Worm (Caenorhabditis elegans): ENCODE measurements around the gene cest-1.2.

cest-1.2 gene

DNA sequence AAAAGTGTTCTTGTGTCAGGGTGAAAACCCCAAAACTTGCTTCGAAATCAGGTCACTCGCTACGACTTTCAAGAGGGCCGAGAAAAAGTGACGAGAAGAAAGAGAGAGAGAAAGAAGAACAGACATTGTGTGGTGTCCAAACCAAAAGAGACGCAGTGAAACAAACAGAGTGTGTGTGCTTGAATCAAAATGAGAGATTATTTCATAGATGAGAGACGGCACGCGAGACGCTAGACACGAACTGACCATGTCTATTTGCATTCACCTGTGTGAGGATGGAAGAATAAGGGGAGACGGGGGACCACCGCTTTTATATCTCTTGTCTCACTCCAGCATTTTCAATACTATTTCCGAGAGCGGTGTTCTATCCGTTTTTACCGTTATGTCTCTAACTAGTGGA, 24.5 kb downstream of the cest-1.2 start (continued):
- TF ChIP-seq fax-1 (tag; optimal IDR thresholded peaks at IDR 0.05) (no peak), ceh-45 (GFP tag; IDR thresholded peaks at IDR 0.05) (no peak), hlh-8 (tag; optimal IDR thresholded peaks at IDR 0.05) (no peak), pqm-1 (tag; optimal IDR thresholded peaks at IDR 0.05) (no peak), npax-4 (tag; optimal IDR thresholded peaks at IDR 0.05) (no peak), ttx-3 (tag; optimal IDR thresholded peaks at IDR 0.05) (no peak), ceh-19 (GFP tag; optimal IDR thresholded peaks at IDR 0.05) (peak; percentile 67), elt-2 (tag; optimal IDR thresholded peaks at IDR 0.05) (peak; percentile 56), ceh-34 (tag; optimal IDR thresholded peaks at IDR 0.05) (peak; percentile 38), unc-3 (GFP tag; conservative IDR thresholded peaks at IDR 0.05) (no peak), unc-3 (tag; optimal IDR thresholded peaks at IDR 0.05) (no peak), unc-55 (GFP tag; optimal IDR thresholded peaks at IDR 0.05) (peak; percentile 64), ztf-16 (tag; optimal IDR thresholded peaks at IDR 0.05) (no peak), pat-9 (tag; optimal IDR thresholded peaks at IDR 0.05) (no peak), K09A11.1 (tag; optimal IDR thresholded peaks at IDR 0.05; ENCODE audit: insufficient read depth) (no peak), ceh-2 (tag; optimal IDR thresholded peaks at IDR 0.05) (peak; percentile 34), nhr-11 (tag; optimal IDR thresholded peaks at IDR 0.05) (no peak), madf-2 (tag; optimal IDR thresholded peaks at IDR 0.05) (no peak), lim-6 (tag; optimal IDR thresholded peaks at IDR 0.05) (no peak)

ce11 chrV:14134757-14135441, 25.8 kb downstream of the cest-1.2 start:
- TF ChIP-seq sox-2 (GFP tag; IDR thresholded peaks at IDR 0.05) (no peak), elt-2 (tag; optimal IDR thresholded peaks at IDR 0.05) (peak; percentile 75)

DNA sequence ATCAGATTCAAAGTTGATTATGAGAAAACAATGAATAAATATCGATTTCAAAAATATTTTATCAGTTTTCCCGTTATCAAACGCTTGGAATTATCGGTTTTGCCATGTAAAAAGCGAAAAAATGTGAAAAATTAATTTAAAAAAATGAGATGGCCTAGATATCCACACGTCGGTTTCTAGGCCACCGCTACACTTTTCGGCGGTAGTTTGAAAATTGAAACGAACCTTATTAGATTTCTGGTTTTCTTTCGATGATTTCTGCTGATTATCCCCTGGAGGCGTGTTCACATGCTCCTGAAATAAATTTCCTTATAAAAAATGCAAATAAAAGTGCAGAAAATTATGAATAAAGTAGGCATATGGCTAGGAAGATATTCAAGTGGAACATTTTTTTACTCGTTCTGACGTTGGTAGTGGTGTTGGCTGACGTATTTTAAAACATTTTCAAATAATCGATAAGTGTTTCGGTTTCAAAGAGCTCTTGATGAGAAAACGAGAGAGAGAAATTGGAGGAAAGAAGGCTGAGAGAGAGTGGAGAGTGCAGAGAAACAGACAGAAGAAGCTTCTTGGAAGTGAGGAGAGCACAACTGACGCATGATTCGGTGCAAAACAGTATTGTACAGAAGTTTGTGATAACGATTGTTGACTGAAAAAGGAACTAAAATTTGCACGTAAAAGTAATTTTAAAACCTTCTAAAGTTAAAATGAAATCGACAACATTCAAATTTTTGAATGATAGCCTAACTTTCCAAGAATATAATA, 27.5 kb downstream of the cest-1.2 start:
- TF ChIP-seq madf-2 (tag; optimal IDR thresholded peaks at IDR 0.05) (no peak), pros-1 (tag; optimal IDR thresholded peaks at IDR 0.05) (no peak), npax-4 (tag; optimal IDR thresholded peaks at IDR 0.05) (no peak), nfya-1 (tag; optimal IDR thresholded peaks at IDR 0.05) (peak; percentile 4), hlh-15 (tag; optimal IDR thresholded peaks at IDR 0.05) (no peak), C08G9.2 (tag; optimal IDR thresholded peaks at IDR 0.05) (peak; percentile 16), ref-2 (tag; optimal IDR thresholded peaks at IDR 0.05) (no peak), ceh-48 (tag; optimal IDR thresholded peaks at IDR 0.05) (peak; percentile 38), tbx-2 (tag; optimal IDR thresholded peaks at IDR 0.05) (peak; percentile 10), fax-1 (tag; optimal IDR thresholded peaks at IDR 0.05) (no peak), zip-5 (tag; optimal IDR thresholded peaks at IDR 0.05) (peak; percentile 2)

DNA sequence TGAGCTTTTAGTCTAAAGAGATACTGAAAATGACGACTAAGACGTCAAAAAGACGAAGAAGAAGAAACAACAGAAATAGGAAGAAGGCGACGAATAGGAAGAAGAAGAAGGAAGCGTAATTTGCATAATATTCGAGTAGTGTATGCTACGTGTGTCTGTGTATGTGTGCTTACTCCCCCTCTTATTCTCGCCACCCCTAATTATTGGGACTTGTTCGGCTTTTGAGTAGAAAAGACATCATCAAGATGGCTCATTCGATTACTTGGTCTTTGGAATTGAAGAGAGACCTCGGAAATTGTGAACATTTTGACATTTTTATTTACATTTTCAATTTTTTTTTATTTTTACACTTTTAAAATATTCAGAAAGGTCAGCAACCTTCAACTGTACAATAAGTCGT, 30.4 kb downstream of the cest-1.2 start:
- TF ChIP-seq unc-3 (GFP tag; conservative IDR thresholded peaks at IDR 0.05) = no peak
- no peak for TF ChIP-seq unc-3 (tag; optimal IDR thresholded peaks at IDR 0.05)
- peak; percentile 72 for TF ChIP-seq unc-42 (tag; optimal IDR thresholded peaks at IDR 0.05)
- TF ChIP-seq ttx-3 (tag; optimal IDR thresholded peaks at IDR 0.05) = peak; percentile 11

ce11 chrV:14128858-14129257, 31.8 kb downstream of the cest-1.2 start:
- no peak for TF ChIP-seq sox-4 (tag; optimal IDR thresholded peaks at IDR 0.05)
- TF ChIP-seq ceh-30 (tag; optimal IDR thresholded peaks at IDR 0.05) = no peak
- no peak for TF ChIP-seq ceh-45 (GFP tag; IDR thresholded peaks at IDR 0.05)
- TF ChIP-seq ceh-2 (tag; optimal IDR thresholded peaks at IDR 0.05) = no peak
- TF ChIP-seq fkh-6 (tag; optimal IDR thresholded peaks at IDR 0.05) = no peak
- no peak for TF ChIP-seq hlh-8 (tag; optimal IDR thresholded peaks at IDR 0.05)
- no peak for TF ChIP-seq npax-4 (tag; optimal IDR thresholded peaks at IDR 0.05)
- TF ChIP-seq sox-2 (GFP tag; IDR thresholded peaks at IDR 0.05) = no peak
- TF ChIP-seq ceh-9 (tag; optimal IDR thresholded peaks at IDR 0.05) = no peak
- no peak for TF ChIP-seq unc-42 (tag; optimal IDR thresholded peaks at IDR 0.05)
- TF ChIP-seq pag-3 (tag; optimal IDR thresholded peaks at IDR 0.05; ENCODE audit: borderline replicate concordance) = no peak
- TF ChIP-seq rnt-1 (tag; optimal IDR thresholded peaks at IDR 0.05) = no peak
- no peak for TF ChIP-seq dmd-4 (tag; optimal IDR thresholded peaks at IDR 0.05; ENCODE audit: borderline replicate concordance)
- TF ChIP-seq ztf-16 (tag; optimal IDR thresholded peaks at IDR 0.05) = no peak
